Worm (Caenorhabditis elegans) whole organism, midembryonic: ENCODE results near the gene F48D6.4.

Experiments
- T22C8.4 ChIP-seq: fragments of 200-800 bp; sonication (Bioruptor generic); IDR thresholded peaks from 2 replicates; pipeline ENCODE4 v1.3.6; 2022; ENCODE audit warnings: missing genetic modification characterization, missing compliant biosample characterization
- cog-1 ChIP-seq: sonication (generic microtip); optimal IDR thresholded peaks from 2 replicates; lab custom pipeline; 2016; ENCODE audit warnings: missing genetic modification characterization, missing compliant biosample characterization
- flt-1 ChIP-seq: fragments of 200-800 bp; sonication (Bioruptor generic); IDR thresholded peaks from 2 replicates; pipeline ENCODE4 v1.3.6; 2022; ENCODE audit warnings: missing genetic modification characterization, missing compliant biosample characterization
- klf-2 ChIP-seq: fragments of 200-800 bp; sonication (Bioruptor generic); conservative IDR thresholded peaks from 2 replicates; pipeline ENCODE4 v1.3.6; 2022; ENCODE audit warnings: missing genetic modification reagents, missing genetic modification characterization, missing compliant biosample characterization
- med-1 ChIP-seq: sonication (generic microtip); optimal IDR thresholded peaks from 2 replicates; lab custom pipeline; 2017; ENCODE audit warnings: missing genetic modification characterization, mild to moderate bottlenecking, missing compliant biosample characterization, antibody characterized with exemption, missing genetic modification reagents; ENCODE audit not compliant: insufficient read depth
- ref-1 ChIP-seq: fragments of 200-800 bp; sonication (Bioruptor generic); conservative IDR thresholded peaks from 2 replicates; pipeline ENCODE4 v1.3.6; 2022; ENCODE audit warnings: missing genetic modification reagents, missing genetic modification characterization, missing compliant biosample characterization
- tab-1 ChIP-seq: fragments of 200-800 bp; sonication (Bioruptor generic); IDR thresholded peaks from 2 replicates; pipeline ENCODE4 v1.3.6; 2022; ENCODE audit warnings: missing genetic modification characterization, missing compliant biosample characterization
- ztf-23 ChIP-seq: fragments of 200-800 bp; sonication (Bioruptor generic); IDR thresholded peaks from 2 replicates; pipeline ENCODE4 v1.3.6; 2022; ENCODE audit warnings: missing genetic modification reagents, missing genetic modification characterization, missing compliant biosample characterization
- ztf-29 ChIP-seq: fragments of 200-800 bp; sonication (Bioruptor generic); IDR thresholded peaks from 2 replicates; pipeline ENCODE4 v1.3.6; 2022; ENCODE audit warnings: missing genetic modification reagents, missing genetic modification characterization, missing compliant biosample characterization

F48D6.4 gene

ce11 chrX:4274116-4274515 is 27.1 kb upstream of the F48D6.4 start, which contains the start of gene mec-18:
Gene mec-18, minus strand, starts transcription at chrX:4274216.
- no peak for TF ChIP-seq ref-1 (GFP tag; lab: Robert Waterston, UW)
- no peak for TF ChIP-seq med-1 (GFP tag; lab: Kevin White, UChicago)
- TF ChIP-seq cog-1: no peak
- TF ChIP-seq tab-1 (GFP tag; lab: Robert Waterston, UW): no peak
- TF ChIP-seq klf-2 (GFP tag; lab: Robert Waterston, UW): no peak
- no peak for TF ChIP-seq ztf-23 (GFP tag; lab: Robert Waterston, UW)
- no peak for TF ChIP-seq flt-1 (GFP tag; lab: Robert Waterston, UW)
- no peak for TF ChIP-seq T22C8.4 (GFP tag; lab: Robert Waterston, UW)
- TF ChIP-seq ztf-29 (GFP tag; lab: Robert Waterston, UW): no peak

ce11 chrX:4273614-4274013 is 26.6 kb upstream of the F48D6.4 start, which contains the start of gene C52B9.10:
Gene C52B9.10, plus strand, starts transcription at chrX:4273914.
- TF ChIP-seq cog-1: no peak
- no peak for TF ChIP-seq ztf-29 (GFP tag; lab: Robert Waterston, UW)
- TF ChIP-seq ztf-23 (GFP tag; lab: Robert Waterston, UW): no peak
- TF ChIP-seq klf-2 (GFP tag; lab: Robert Waterston, UW): no peak
- no peak for TF ChIP-seq flt-1 (GFP tag; lab: Robert Waterston, UW)
- TF ChIP-seq T22C8.4 (GFP tag; lab: Robert Waterston, UW): no peak
- no peak for TF ChIP-seq med-1 (GFP tag; lab: Kevin White, UChicago)
- TF ChIP-seq tab-1 (GFP tag; lab: Robert Waterston, UW): no peak
- no peak for TF ChIP-seq ref-1 (GFP tag; lab: Robert Waterston, UW)

ce11 chrX:4268396-4268795 is 21.4 kb upstream of the F48D6.4 start:
- TF ChIP-seq ref-1 (GFP tag; lab: Robert Waterston, UW): no peak
- TF ChIP-seq ztf-23 (GFP tag; lab: Robert Waterston, UW): no peak
- TF ChIP-seq tab-1 (GFP tag; lab: Robert Waterston, UW): no peak
- TF ChIP-seq T22C8.4 (GFP tag; lab: Robert Waterston, UW): no peak
- no peak for TF ChIP-seq cog-1
- TF ChIP-seq med-1 (GFP tag; lab: Kevin White, UChicago): no peak
- no peak for TF ChIP-seq klf-2 (GFP tag; lab: Robert Waterston, UW)
- TF ChIP-seq ztf-29 (GFP tag; lab: Robert Waterston, UW): no peak
- no peak for TF ChIP-seq flt-1 (GFP tag; lab: Robert Waterston, UW)

- no peak for TF ChIP-seq klf-2 (GFP tag; lab: Robert Waterston, UW)
- TF ChIP-seq ref-1 (GFP tag; lab: Robert Waterston, UW): no peak
- no peak for TF ChIP-seq ztf-29 (GFP tag; lab: Robert Waterston, UW)
- TF ChIP-seq ztf-23 (GFP tag; lab: Robert Waterston, UW): no peak
- no peak for TF ChIP-seq med-1 (GFP tag; lab: Kevin White, UChicago)
- no peak for TF ChIP-seq cog-1
- TF ChIP-seq T22C8.4 (GFP tag; lab: Robert Waterston, UW): no peak
- no peak for TF ChIP-seq tab-1 (GFP tag; lab: Robert Waterston, UW)
- no peak for TF ChIP-seq flt-1 (GFP tag; lab: Robert Waterston, UW)
These were observed 19.3 kb upstream of the F48D6.4 start for ce11 chrX:4266178-4266931.

ce11 chrX:4265283-4265907 is 18.4 kb upstream of the F48D6.4 start, which contains the start of gene coel-1:
Gene coel-1, plus strand, starts transcription at chrX:4265663.
- TF ChIP-seq ztf-29 (GFP tag; lab: Robert Waterston, UW) (0 out of 2 replicates have a peak, but pooled peaks have one; percentile 33), T22C8.4 (GFP tag; lab: Robert Waterston, UW) (no peak), cog-1 (peak; percentile 41)

- TF ChIP-seq med-1 (GFP tag; lab: Kevin White, UChicago): no peak
- TF ChIP-seq T22C8.4 (GFP tag; lab: Robert Waterston, UW): no peak
- no peak for TF ChIP-seq ztf-29 (GFP tag; lab: Robert Waterston, UW)
- TF ChIP-seq ref-1 (GFP tag; lab: Robert Waterston, UW): no peak
- TF ChIP-seq tab-1 (GFP tag; lab: Robert Waterston, UW): no peak
- TF ChIP-seq cog-1: no peak
- no peak for TF ChIP-seq klf-2 (GFP tag; lab: Robert Waterston, UW)
- TF ChIP-seq flt-1 (GFP tag; lab: Robert Waterston, UW): no peak
- no peak for TF ChIP-seq ztf-23 (GFP tag; lab: Robert Waterston, UW)
These were observed 16.8 kb upstream of the F48D6.4 start for ce11 chrX:4263820-4264219.

ce11 chrX:4260297-4260696 is 13.3 kb upstream of the F48D6.4 start, which contains the start of gene C52B9.4:
Gene C52B9.4, plus strand, starts transcription at chrX:4260652.
- TF ChIP-seq med-1 (GFP tag; lab: Kevin White, UChicago) (no peak), ztf-23 (GFP tag; lab: Robert Waterston, UW) (0 out of 2 replicates have a peak, but pooled peaks have one; percentile 28), cog-1 (peak; percentile 17)

ce11 chrX:4256761-4257160 is 9.7 kb upstream of the F48D6.4 start, which contains the start of gene srv-6:
Gene srv-6, plus strand, starts transcription at chrX:4257061.
- no peak for TF ChIP-seq klf-2 (GFP tag; lab: Robert Waterston, UW)
- no peak for TF ChIP-seq flt-1 (GFP tag; lab: Robert Waterston, UW)
- TF ChIP-seq ztf-23 (GFP tag; lab: Robert Waterston, UW): no peak
- no peak for TF ChIP-seq ref-1 (GFP tag; lab: Robert Waterston, UW)
- no peak for TF ChIP-seq ztf-29 (GFP tag; lab: Robert Waterston, UW)
- TF ChIP-seq med-1 (GFP tag; lab: Kevin White, UChicago): no peak
- TF ChIP-seq T22C8.4 (GFP tag; lab: Robert Waterston, UW): no peak
- TF ChIP-seq tab-1 (GFP tag; lab: Robert Waterston, UW): no peak
- TF ChIP-seq cog-1: no peak
